Fruit fly (Drosophila melanogaster) whole organism, embryonic: ENCODE results near the gene rhea.

ENCODE experiments used
- Atf3 ChIP-seq: fragments of 200-800 bp; sonication (Bioruptor generic); optimal IDR thresholded peaks from 3 replicates; lab custom pipeline; 2016; ENCODE audit warnings: missing biosample characterization, missing genetic modification characterization
- B-H2 ChIP-seq: fragments of 200-800 bp; sonication (Bioruptor generic); optimal IDR thresholded peaks from 2 replicates; lab custom pipeline; 2018; ENCODE audit warnings: missing biosample characterization, mild to moderate bottlenecking, missing genetic modification characterization
- CG10462 ChIP-seq: fragments of 200-800 bp; sonication (Bioruptor generic); optimal IDR thresholded peaks from 2 replicates; lab custom pipeline; 2016; ENCODE audit warnings: missing biosample characterization, missing genetic modification characterization
- CG11560 ChIP-seq: fragments of 200-800 bp; sonication (Bioruptor generic); IDR thresholded peaks from 3 replicates; pipeline ENCODE4 v1.3.6; 2022; ENCODE audit warnings: missing biosample characterization, missing genetic modification characterization
- CG12659 ChIP-seq: fragments of 200-800 bp; sonication (Bioruptor generic); optimal IDR thresholded peaks from 3 replicates; lab custom pipeline; 2017; ENCODE audit warnings: mild to moderate bottlenecking, missing biosample characterization, missing genetic modification reagents, missing genetic modification characterization
- CG13624 ChIP-seq: fragments of 200-800 bp; sonication (Bioruptor generic); optimal IDR thresholded peaks from 2 replicates; lab custom pipeline; 2016; ENCODE audit warnings: missing biosample characterization, missing genetic modification characterization
- CG14710 ChIP-seq: fragments of 200-800 bp; sonication (Bioruptor generic); optimal IDR thresholded peaks from 3 replicates; lab custom pipeline; 2019; ENCODE audit warnings: missing biosample characterization, mild to moderate bottlenecking, missing genetic modification characterization, moderate library complexity
- CG14860 ChIP-seq: fragments of 200-800 bp; sonication (Bioruptor generic); IDR thresholded peaks from 3 replicates; pipeline ENCODE4 v1.3.6; 2022; ENCODE audit warnings: missing biosample characterization, missing genetic modification characterization; ENCODE audit not compliant: partially characterized antibody
- CG14965 ChIP-seq: fragments of 200-800 bp; sonication (Bioruptor generic); optimal IDR thresholded peaks from 2 replicates; lab custom pipeline; 2016; ENCODE audit warnings: missing biosample characterization, missing genetic modification characterization, borderline replicate concordance
- CG16779 ChIP-seq: fragments of 200-800 bp; sonication (Bioruptor generic); IDR thresholded peaks from 2 replicates; pipeline ENCODE4 v1.3.6; 2022; ENCODE audit warnings: missing biosample characterization, missing genetic modification characterization
- CG16815 ChIP-seq: fragments of 200-800 bp; sonication (Bioruptor generic); optimal IDR thresholded peaks from 3 replicates; lab custom pipeline; 2017; ENCODE audit warnings: missing biosample characterization, mild to moderate bottlenecking, missing genetic modification characterization
- CG18262 ChIP-seq: fragments of 200-800 bp; optimal IDR thresholded peaks from 3 replicates; lab custom pipeline; 2019; ENCODE audit warnings: missing biosample characterization, mild to moderate bottlenecking, missing genetic modification characterization, moderate library complexity
- CG18599 ChIP-seq: fragments of 200-800 bp; sonication (Bioruptor generic); optimal IDR thresholded peaks from 3 replicates; lab custom pipeline; 2017; ENCODE audit warnings: missing biosample characterization, missing genetic modification characterization, mild to moderate bottlenecking, moderate library complexity, missing genetic modification reagents
- CG33557 ChIP-seq: fragments of 200-800 bp; sonication (Bioruptor generic); optimal IDR thresholded peaks from 2 replicates; lab custom pipeline; 2019; ENCODE audit warnings: missing biosample characterization, mild to moderate bottlenecking, missing genetic modification characterization, moderate library complexity
- CG5245 ChIP-seq: fragments of 200-800 bp; sonication (Bioruptor generic); optimal IDR thresholded peaks from 3 replicates; lab custom pipeline; 2016; ENCODE audit warnings: missing biosample characterization, missing genetic modification characterization
- CG6683 ChIP-seq: fragments of 200-800 bp; sonication (Bioruptor generic); optimal IDR thresholded peaks from 2 replicates; lab custom pipeline; 2017; ENCODE audit warnings: missing biosample characterization, mild to moderate bottlenecking, missing genetic modification characterization, missing genetic modification reagents
- CG7745 ChIP-seq: fragments of 200-800 bp; sonication (Bioruptor generic); optimal IDR thresholded peaks from 2 replicates; lab custom pipeline; 2018; ENCODE audit warnings: missing biosample characterization, mild to moderate bottlenecking, missing genetic modification characterization, moderate library complexity
- CG7786 ChIP-seq: fragments of 200-800 bp; sonication (Bioruptor generic); optimal IDR thresholded peaks from 2 replicates; lab custom pipeline; 2016; ENCODE audit warnings: missing biosample characterization, missing genetic modification characterization
- CG9609 ChIP-seq: fragments of 200-800 bp; sonication (Bioruptor generic); optimal IDR thresholded peaks from 3 replicates; lab custom pipeline; 2016; ENCODE audit warnings: missing biosample characterization, missing genetic modification characterization
- D19A ChIP-seq: fragments of 200-800 bp; optimal IDR thresholded peaks from 3 replicates; lab custom pipeline; 2019; ENCODE audit warnings: missing biosample characterization, mild to moderate bottlenecking, missing genetic modification characterization, moderate library complexity
- ERR ChIP-seq: fragments of 200-800 bp; sonication (Bioruptor generic); optimal IDR thresholded peaks from 2 replicates; lab custom pipeline; 2016; ENCODE audit warnings: missing biosample characterization, missing genetic modification characterization
- HmgD ChIP-seq: fragments of 200-800 bp; sonication (Bioruptor generic); optimal IDR thresholded peaks from 3 replicates; lab custom pipeline; 2016; ENCODE audit warnings: missing biosample characterization, missing genetic modification characterization
- NC2β ChIP-seq: fragments of 200-800 bp; sonication (Bioruptor generic); optimal IDR thresholded peaks from 2 replicates; lab custom pipeline; 2016; ENCODE audit warnings: missing biosample characterization, missing genetic modification characterization
- Rfx ChIP-seq: fragments of 200-800 bp; sonication (Bioruptor generic); IDR thresholded peaks from 2 replicates; pipeline ENCODE4 v1.3.6; 2022; ENCODE audit warnings: missing biosample characterization, missing genetic modification characterization
- Scr ChIP-seq: fragments of 200-800 bp; sonication (Bioruptor generic); IDR thresholded peaks from 2 replicates; pipeline ENCODE4 v1.3.6; 2022; ENCODE audit warnings: missing biosample characterization, missing genetic modification characterization; ENCODE audit not compliant: partially characterized antibody
- Side ChIP-seq: fragments of 200-800 bp; sonication (Bioruptor generic); optimal IDR thresholded peaks from 2 replicates; lab custom pipeline; 2016; ENCODE audit warnings: missing biosample characterization, missing genetic modification characterization
- Stat92E ChIP-seq, 3 experiments: fragments of >200 bp in 2 of 3; fragments of 200-800 bp in 1 of 3; sonication (Bioruptor generic) in 1 of 3; optimal IDR thresholded peaks; 2 replicates each; lab custom pipeline; 2017 to 2019; ENCODE audit warnings: missing biosample characterization in 3 of 3, missing genetic modification characterization in 3 of 3, mild to moderate bottlenecking in 1 of 3, moderate library complexity in 1 of 3
- bowl ChIP-seq: fragments of 200-800 bp; sonication (Bioruptor generic); IDR thresholded peaks from 2 replicates; pipeline ENCODE4 v1.3.6; 2022; ENCODE audit warnings: missing biosample characterization, missing genetic modification characterization
- bsh ChIP-seq, 2 experiments: fragments of 200-800 bp; sonication (Bioruptor generic); optimal IDR thresholded peaks; 2 replicates each; lab custom pipeline; 2017 to 2018; ENCODE audit warnings: mild to moderate bottlenecking in 2 of 2, missing biosample characterization in 2 of 2, missing genetic modification characterization in 2 of 2, moderate library complexity in 1 of 2
- caup ChIP-seq: fragments of 200-800 bp; sonication (Bioruptor generic); optimal IDR thresholded peaks from 3 replicates; lab custom pipeline; 2017; ENCODE audit warnings: missing biosample characterization, mild to moderate bottlenecking, missing genetic modification characterization, moderate library complexity; ENCODE audit not compliant: severe bottlenecking
- cg ChIP-seq: fragments of 200-800 bp; sonication (Bioruptor generic); optimal IDR thresholded peaks from 3 replicates; lab custom pipeline; 2019; ENCODE audit warnings: missing biosample characterization, mild to moderate bottlenecking, missing genetic modification characterization, moderate library complexity
- chif ChIP-seq, 2 experiments: fragments of 200-800 bp; sonication (Bioruptor generic); optimal IDR thresholded peaks; 3 replicates each; lab custom pipeline; 2016; ENCODE audit warnings: missing biosample characterization in 2 of 2, missing genetic modification characterization in 2 of 2
- fd64A ChIP-seq: fragments of 200-800 bp; sonication (Bioruptor generic); optimal IDR thresholded peaks from 3 replicates; lab custom pipeline; 2018; ENCODE audit warnings: missing biosample characterization, mild to moderate bottlenecking, missing genetic modification characterization
- fd96Cb ChIP-seq: fragments of 200-800 bp; sonication (Bioruptor generic); optimal IDR thresholded peaks from 2 replicates; lab custom pipeline; 2018; ENCODE audit warnings: missing biosample characterization, mild to moderate bottlenecking, missing genetic modification characterization, moderate library complexity
- gcm ChIP-seq: fragments of 200-800 bp; sonication (Bioruptor generic); optimal IDR thresholded peaks from 2 replicates; lab custom pipeline; 2019; ENCODE audit warnings: missing biosample characterization, mild to moderate bottlenecking, missing genetic modification characterization, moderate library complexity
- gsb ChIP-seq: fragments of 200-800 bp; sonication (Bioruptor generic); IDR thresholded peaks from 2 replicates; pipeline ENCODE4 v1.3.6; 2022; ENCODE audit warnings: missing biosample characterization, missing genetic modification characterization
- ind ChIP-seq: fragments of 200-800 bp; sonication (Bioruptor generic); optimal IDR thresholded peaks from 3 replicates; lab custom pipeline; 2016; ENCODE audit warnings: missing biosample characterization, missing genetic modification characterization
- insv ChIP-seq, 2 experiments: fragments of 200-800 bp; sonication (Bioruptor generic); optimal IDR thresholded peaks; 3 replicates each; lab custom pipeline; 2016 to 2018; ENCODE audit warnings: missing biosample characterization in 2 of 2, missing genetic modification characterization in 2 of 2
- inv ChIP-seq: fragments of 200-800 bp; sonication (Bioruptor generic); IDR thresholded peaks from 2 replicates; pipeline ENCODE4 v1.3.6; 2022; ENCODE audit warnings: missing biosample characterization, missing genetic modification characterization; ENCODE audit not compliant: partially characterized antibody
- kah ChIP-seq: fragments of 200-800 bp; sonication (Bioruptor generic); optimal IDR thresholded peaks from 2 replicates; lab custom pipeline; 2018; ENCODE audit warnings: missing biosample characterization, mild to moderate bottlenecking, missing genetic modification characterization
- kay ChIP-seq: fragments of 200-800 bp; sonication (Bioruptor generic); optimal IDR thresholded peaks from 2 replicates; lab custom pipeline; 2016; ENCODE audit warnings: missing biosample characterization, missing genetic modification characterization
- mld ChIP-seq: fragments of 200-800 bp; sonication (Bioruptor generic); IDR thresholded peaks from 3 replicates; pipeline ENCODE4 v1.3.6; 2022; ENCODE audit warnings: missing biosample characterization, missing genetic modification characterization; ENCODE audit not compliant: partially characterized antibody
- pan ChIP-seq, 4 experiments: fragments of >200 bp in 3 of 4; fragments of 200-800 bp in 1 of 4; sonication (Bioruptor generic) in 1 of 4; optimal IDR thresholded peaks in 3 of 4; IDR thresholded peaks in 1 of 4; 2 replicates each; pipeline versions ENCODE4 v1.3.6 to Lab custom; 2017 to 2022; ENCODE audit warnings: missing biosample characterization in 2 of 4, missing genetic modification characterization in 2 of 4, mixed read lengths in 1 of 4
- pho ChIP-seq: fragments of 200-800 bp; sonication (Bioruptor generic); optimal IDR thresholded peaks from 2 replicates; lab custom pipeline; 2016; ENCODE audit warnings: missing biosample characterization, missing genetic modification characterization
- sr ChIP-seq: fragments of 200-800 bp; sonication (Bioruptor generic); IDR thresholded peaks from 3 replicates; pipeline ENCODE4 v1.3.6; 2022; ENCODE audit warnings: missing biosample characterization, missing genetic modification characterization
- tx ChIP-seq: fragments of 200-800 bp; sonication (Bioruptor generic); optimal IDR thresholded peaks from 2 replicates; lab custom pipeline; 2016; ENCODE audit warnings: missing biosample characterization, missing genetic modification characterization
- vvl ChIP-seq: fragments of 200-800 bp; sonication (Bioruptor generic); IDR thresholded peaks from 2 replicates; pipeline ENCODE4 v1.3.6; 2022; ENCODE audit warnings: missing biosample characterization, missing genetic modification characterization
- zen ChIP-seq: fragments of 200-800 bp; sonication (Bioruptor generic); optimal IDR thresholded peaks from 3 replicates; lab custom pipeline; 2018; ENCODE audit warnings: missing biosample characterization, mild to moderate bottlenecking, missing genetic modification characterization, moderate library complexity

Gene rhea

dm6 chr3L:8524816-8525625 lies 19.8 kb upstream of the rhea start, which contains the start of the genes GstO1 and foi (continued):
- TF ChIP-seq zen (tag; lab: Kevin White, UChicago) (peak; percentile 27), CG14860 (GFP tag; lab: Robert Waterston, UW) (peak; percentile 99), CG18599 (GFP tag; lab: Kevin White, UChicago) (no peak), CG7745 (tag; lab: Kevin White, UChicago) (no peak), kah (GFP tag; lab: Kevin White, UChicago) (no peak), tx (GFP tag; lab: Kevin White, UChicago) (no peak), CG11560 (peak; percentile 86), Side (no peak), vvl (GFP tag; lab: Robert Waterston, UW) (peak; percentile 48), fd64A (no peak), ERR (no peak), CG6683 (GFP tag; lab: Kevin White, UChicago) (no peak), mld (peak; percentile 99), gcm (GFP tag; lab: Kevin White, UChicago) (no peak), CG14965 (GFP tag; lab: Kevin White, UChicago) (no peak), CG16779 (no peak), Rfx (GFP tag; lab: Robert Waterston, UW) (peak; percentile 74), insv (GFP tag; optimal IDR thresholded peaks at IDR 0.05; lab: Kevin White, UChicago) (no peak), CG9609 (GFP tag; lab: Kevin White, UChicago) (no peak), Atf3 (GFP tag; lab: Kevin White, UChicago) (no peak), CG18262 (tag; lab: Kevin White, UChicago) (peak; percentile 32), CG14710 (tag; lab: Kevin White, UChicago) (peak; percentile 94), sr (no peak), B-H2 (GFP tag; lab: Kevin White, UChicago) (peak; percentile 74), NC2β (GFP tag; lab: Kevin White, UChicago) (no peak), bowl (GFP tag; lab: Robert Waterston, UW) (no peak), caup (no peak), Scr (GFP tag; lab: Robert Waterston, UW) (peak; percentile 97), chif (GFP tag; optimal IDR thresholded peaks at IDR 0.05; lab: Kevin White, UChicago) (no peak), CG7786 (GFP tag; lab: Kevin White, UChicago) (no peak), CG12659 (peak; percentile 72), CG5245 (no peak), fd96Cb (tag; lab: Kevin White, UChicago) (no peak), ind (GFP tag; lab: Kevin White, UChicago) (peak; percentile 32), inv (peak; percentile 97), CG16815 (GFP tag; lab: Kevin White, UChicago) (no peak), bsh (GFP tag; optimal IDR thresholded peaks at IDR 0.05; lab: Kevin White, UChicago) (no peak), pan (optimal IDR thresholded peaks at IDR 0.05; lab: Kevin White, UChicago) (no peak), pan (GFP tag; optimal IDR thresholded peaks at IDR 0.05 in 1 of 2, IDR thresholded peaks at IDR 0.05 in 1 of 2) (peak in 1 of 2 experiments; percentile 28), CG10462 (GFP tag; lab: Kevin White, UChicago) (no peak), kay (GFP tag; lab: Kevin White, UChicago) (no peak), CG33557 (GFP tag; lab: Kevin White, UChicago) (no peak), cg (no peak), D19A (tag; lab: Kevin White, UChicago) (peak; percentile 25), pho (GFP tag; lab: Kevin White, UChicago) (no peak), CG13624 (GFP tag; lab: Kevin White, UChicago) (no peak), gsb (GFP tag; lab: Robert Waterston, UW) (no peak), Stat92E (GFP tag; optimal IDR thresholded peaks at IDR 0.05; lab: Kevin White, UChicago) (no peak), HmgD (GFP tag; lab: Kevin White, UChicago) (no peak)
